Fruit fly (Drosophila melanogaster): ENCODE measurements around the gene Afti.
A peak's percentile ranks its signal among the peaks of the same experiment; 100 is the strongest.

The Afti gene

DNA sequence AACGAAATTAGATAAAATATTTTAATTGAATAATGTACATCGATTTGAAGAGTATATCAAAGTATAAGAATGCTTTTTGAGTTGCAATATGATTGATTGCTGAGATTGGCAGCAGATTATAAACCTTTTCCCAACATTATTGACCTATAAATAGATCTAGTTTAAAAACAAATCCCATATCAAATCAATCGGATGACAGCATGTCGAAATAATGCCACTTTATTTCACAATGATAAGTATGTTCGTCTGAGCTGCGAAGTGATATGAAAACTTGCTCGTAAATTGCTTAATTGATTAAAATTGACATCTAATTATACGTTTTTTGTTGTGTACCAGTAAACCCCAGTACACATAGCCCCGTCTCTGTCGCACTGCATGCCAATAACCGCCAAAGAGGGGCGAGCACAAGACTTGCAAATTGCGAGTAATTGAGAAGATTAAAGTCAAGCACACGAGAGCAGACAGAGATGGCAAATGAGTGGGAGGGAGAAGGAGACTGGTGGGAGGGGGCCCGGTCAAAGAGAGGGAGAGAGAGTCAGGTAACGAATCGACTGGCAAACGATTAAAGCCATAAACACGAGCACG, 43.4 kb downstream of the Afti start (continued):
- TF ChIP-seq chn (GFP tag; optimal IDR thresholded peaks at IDR 0.05), result peak; percentile 1
- TF ChIP-seq gcm (GFP tag; optimal IDR thresholded peaks at IDR 0.05), result no peak
- no peak for TF ChIP-seq CG30020 (tag; optimal IDR thresholded peaks at IDR 0.05)
- TF ChIP-seq CG8478 (optimal IDR thresholded peaks at IDR 0.05), result no peak
- TF ChIP-seq ash1 (GFP tag; optimal IDR thresholded peaks at IDR 0.05), result no peak
- no peak for TF ChIP-seq slp2 (GFP tag; optimal IDR thresholded peaks at IDR 0.05)
- TF ChIP-seq CG2889 (GFP tag; IDR thresholded peaks at IDR 0.05), result no peak
- no peak for TF ChIP-seq eyg (GFP tag; optimal IDR thresholded peaks at IDR 0.05)
- TF ChIP-seq CG10462 (GFP tag; optimal IDR thresholded peaks at IDR 0.05), result peak; percentile 14
- no peak for TF ChIP-seq esg (GFP tag; conservative IDR thresholded peaks at IDR 0.05)
- peak; percentile 25 for TF ChIP-seq CG15011 (GFP tag; optimal IDR thresholded peaks at IDR 0.05)
- peak; percentile 25 to 63 for TF ChIP-seq dpn (GFP tag; optimal IDR thresholded peaks at IDR 0.05)
- no peak for TF ChIP-seq CG9797 (GFP tag; optimal IDR thresholded peaks at IDR 0.05)
- TF ChIP-seq btn (GFP tag; optimal IDR thresholded peaks at IDR 0.05), result no peak
- TF ChIP-seq ac (GFP tag; optimal IDR thresholded peaks at IDR 0.05), result no peak
- TF ChIP-seq fd102C (GFP tag; optimal IDR thresholded peaks at IDR 0.05), result no peak
- TF ChIP-seq CG1603 (tag; optimal IDR thresholded peaks at IDR 0.05), result peak; percentile 32
- peak; percentile 73 for TF ChIP-seq exex (tag; optimal IDR thresholded peaks at IDR 0.05)
- TF ChIP-seq HLH54F (GFP tag; optimal IDR thresholded peaks at IDR 0.05), result peak; percentile 29
- TF ChIP-seq Elba2 (GFP tag; optimal IDR thresholded peaks at IDR 0.05), result no peak
- TF ChIP-seq CG16779 (GFP tag; IDR thresholded peaks at IDR 0.05), result no peak
- TF ChIP-seq zf30C (GFP tag; optimal IDR thresholded peaks at IDR 0.05), result no peak
- TF ChIP-seq da (GFP tag; optimal IDR thresholded peaks at IDR 0.05), result no peak
- no peak for TF ChIP-seq Dip2 (GFP tag; IDR thresholded peaks at IDR 0.05)
- no peak for TF ChIP-seq CG4360 (GFP tag; IDR thresholded peaks at IDR 0.05)
- no peak for TF ChIP-seq CG1024 (GFP tag; IDR thresholded peaks at IDR 0.05)
- no peak for TF ChIP-seq fru (optimal IDR thresholded peaks at IDR 0.05)
- TF ChIP-seq ftz-f1 (GFP tag; optimal IDR thresholded peaks at IDR 0.05), result no peak
- TF ChIP-seq slbo (GFP tag; IDR thresholded peaks at IDR 0.05), result no peak
- TF ChIP-seq CG3065 (GFP tag; optimal IDR thresholded peaks at IDR 0.05), result no peak
- no peak for TF ChIP-seq CG9215 (GFP tag; IDR thresholded peaks at IDR 0.05)
- TF ChIP-seq Spps (tag; optimal IDR thresholded peaks at IDR 0.05), result no peak
- TF ChIP-seq disco-r (GFP tag; optimal IDR thresholded peaks at IDR 0.05), result no peak
- no peak for TF ChIP-seq sima (GFP tag; optimal IDR thresholded peaks at IDR 0.05)
- TF ChIP-seq Eip74EF (GFP tag; optimal IDR thresholded peaks at IDR 0.05), result peak in 1 of 2 experiments; percentile 18
- no peak for TF ChIP-seq CG10321 (GFP tag; IDR thresholded peaks at IDR 0.05)
- TF ChIP-seq CG30403 (GFP tag; optimal IDR thresholded peaks at IDR 0.05), result peak; percentile 50
- no peak for TF ChIP-seq CG8281 (tag; optimal IDR thresholded peaks at IDR 0.05)
- no peak for TF ChIP-seq nom (GFP tag; optimal IDR thresholded peaks at IDR 0.05)
- TF ChIP-seq B-H1 (GFP tag; IDR thresholded peaks at IDR 0.05), result no peak
- no peak for TF ChIP-seq CG14965 (GFP tag; optimal IDR thresholded peaks at IDR 0.05; ENCODE audit: borderline replicate concordance)
- no peak for TF ChIP-seq gcm2 (GFP tag; optimal IDR thresholded peaks at IDR 0.05)
- no peak for TF ChIP-seq pan (optimal IDR thresholded peaks at IDR 0.05)
- no peak for TF ChIP-seq pan (GFP tag; optimal IDR thresholded peaks at IDR 0.05 in 1 of 2, IDR thresholded peaks at IDR 0.05 in 1 of 2)
- TF ChIP-seq E2f2 (GFP tag; IDR thresholded peaks at IDR 0.05), result no peak
- TF ChIP-seq org-1 (GFP tag; optimal IDR thresholded peaks at IDR 0.05), result no peak
- no peak for TF ChIP-seq Nf-YA (GFP tag; IDR thresholded peaks at IDR 0.05)
- no peak for TF ChIP-seq CG6683 (GFP tag; optimal IDR thresholded peaks at IDR 0.05)
- TF ChIP-seq run (tag; optimal IDR thresholded peaks at IDR 0.05), result no peak
- TF ChIP-seq CG1233 (GFP tag; optimal IDR thresholded peaks at IDR 0.05), result no peak
- no peak for TF ChIP-seq crp (GFP tag; optimal IDR thresholded peaks at IDR 0.05)
- no peak for TF ChIP-seq CG6813 (GFP tag; optimal IDR thresholded peaks at IDR 0.05)

Measured in whole organism, embryonic.